Worm (Caenorhabditis elegans) whole organism, midembryonic: Measurements from ENCODE around the gene nhr-67.

ENCODE experiments used
- T22C8.4 ChIP-seq: fragments of 200-800 bp; sonication (Bioruptor generic); IDR thresholded peaks from 2 replicates; pipeline ENCODE4 v1.3.6; 2022; ENCODE audit warnings: missing genetic modification characterization, missing compliant biosample characterization
- flt-1 ChIP-seq: fragments of 200-800 bp; sonication (Bioruptor generic); IDR thresholded peaks from 2 replicates; pipeline ENCODE4 v1.3.6; 2022; ENCODE audit warnings: missing genetic modification characterization, missing compliant biosample characterization
- klf-2 ChIP-seq: fragments of 200-800 bp; sonication (Bioruptor generic); conservative IDR thresholded peaks from 2 replicates; pipeline ENCODE4 v1.3.6; 2022; ENCODE audit warnings: missing genetic modification reagents, missing genetic modification characterization, missing compliant biosample characterization
- med-1 ChIP-seq: sonication (generic microtip); optimal IDR thresholded peaks from 2 replicates; lab custom pipeline; 2017; ENCODE audit warnings: missing genetic modification characterization, mild to moderate bottlenecking, missing compliant biosample characterization, antibody characterized with exemption, missing genetic modification reagents; ENCODE audit not compliant: insufficient read depth
- ref-1 ChIP-seq: fragments of 200-800 bp; sonication (Bioruptor generic); conservative IDR thresholded peaks from 2 replicates; pipeline ENCODE4 v1.3.6; 2022; ENCODE audit warnings: missing genetic modification reagents, missing genetic modification characterization, missing compliant biosample characterization
- ztf-29 ChIP-seq: fragments of 200-800 bp; sonication (Bioruptor generic); IDR thresholded peaks from 2 replicates; pipeline ENCODE4 v1.3.6; 2022; ENCODE audit warnings: missing genetic modification reagents, missing genetic modification characterization, missing compliant biosample characterization

DNA sequence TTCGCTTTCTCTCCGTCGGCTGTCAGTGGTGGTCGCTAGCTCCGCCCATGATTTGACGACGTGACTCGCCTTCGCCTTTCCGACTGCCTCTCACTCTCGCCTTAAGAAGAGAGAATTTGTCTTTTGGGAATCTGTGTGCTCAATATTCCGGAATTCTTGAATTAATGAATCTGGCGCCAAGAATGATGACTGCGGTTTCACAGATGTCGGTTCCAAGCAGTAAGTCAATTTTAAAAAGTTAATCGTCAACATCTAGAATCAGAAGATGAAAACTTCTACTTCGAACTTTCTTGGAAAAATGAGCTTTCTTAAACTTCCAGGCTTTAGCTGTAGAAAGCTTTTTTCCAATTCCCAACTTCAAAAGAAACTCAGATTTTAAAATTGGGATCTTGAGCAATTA lies at the start of gene nhr-67:
- TF ChIP-seq flt-1 (no peak), klf-2 (no peak), med-1 (GFP tag; lab: Kevin White, UChicago) (no peak), ref-1 (GFP tag; lab: Robert Waterston, UW) (no peak), T22C8.4 (GFP tag; lab: Robert Waterston, UW) (no peak), ztf-29 (no peak)
